Fruit fly (Drosophila melanogaster): Measurements from ENCODE around the gene CG4511.

The CG4511 gene

DNA sequence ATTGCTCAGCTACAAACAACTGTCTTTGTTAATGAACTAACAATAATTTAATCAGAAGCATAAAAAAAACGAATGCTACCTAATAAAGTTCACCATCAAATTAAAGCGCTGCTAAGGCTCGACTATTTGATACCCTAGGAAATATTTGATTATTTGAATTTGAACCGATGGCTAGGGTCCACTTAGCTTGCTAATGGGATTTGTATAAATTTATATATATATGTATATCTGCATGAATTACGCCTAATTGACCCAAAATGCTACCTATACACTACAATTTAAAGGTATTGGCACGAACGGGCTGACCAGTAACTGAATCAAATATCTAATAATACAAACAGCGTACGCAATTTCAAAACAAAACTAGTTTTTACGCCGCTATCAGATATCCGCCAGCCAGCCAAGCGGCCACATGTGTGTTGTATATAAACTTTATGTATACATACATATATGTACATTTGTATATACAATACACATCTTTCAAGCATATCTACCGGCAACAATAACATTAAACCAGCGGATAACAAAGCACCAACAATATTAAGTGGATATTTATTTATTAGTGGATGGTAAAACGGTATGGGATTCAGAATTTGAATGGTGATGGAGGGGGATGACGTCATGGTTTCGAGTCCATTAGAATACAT lies 29.9 kb downstream of the CG4511 start (continued):
- TF ChIP-seq fd96Cb (tag; optimal IDR thresholded peaks at IDR 0.05) (peak; percentile 58), pita (GFP tag; optimal IDR thresholded peaks at IDR 0.05) (no peak), ttk (GFP tag; IDR thresholded peaks at IDR 0.05) (peak; percentile 74), CG15011 (GFP tag; optimal IDR thresholded peaks at IDR 0.05) (peak; percentile 60), CG9727 (GFP tag; optimal IDR thresholded peaks at IDR 0.05) (peak; percentile 77), CG4617 (GFP tag; optimal IDR thresholded peaks at IDR 0.05; ENCODE audit: borderline replicate concordance) (no peak), inv (GFP tag; IDR thresholded peaks at IDR 0.05; ENCODE audit: partially characterized antibody) (no peak), CG12236 (GFP tag; optimal IDR thresholded peaks at IDR 0.05) (no peak), CG17612 (GFP tag; IDR thresholded peaks at IDR 0.05) (no peak), ro (GFP tag; IDR thresholded peaks at IDR 0.05) (peak; percentile 40), CG16813 (GFP tag; IDR thresholded peaks at IDR 0.05; ENCODE audit: partially characterized antibody) (no peak), prd (optimal IDR thresholded peaks at IDR 0.05) (no peak), prd (GFP tag; IDR thresholded peaks at IDR 0.05) (peak; percentile 88), dm (GFP tag; optimal IDR thresholded peaks at IDR 0.05) (no peak), oc (tag; optimal IDR thresholded peaks at IDR 0.05) (no peak), CG7271 (tag; optimal IDR thresholded peaks at IDR 0.05) (no peak), CG15073 (GFP tag; optimal IDR thresholded peaks at IDR 0.05) (no peak), CG43689 (GFP tag; IDR thresholded peaks at IDR 0.05) (peak; percentile 60), CG9876 (GFP tag; optimal IDR thresholded peaks at IDR 0.05) (no peak), CG10654 (GFP tag; optimal IDR thresholded peaks at IDR 0.05) (peak; percentile 31), Max (GFP tag; optimal IDR thresholded peaks at IDR 0.05) (peak; percentile 22), CG13287 (GFP tag; IDR thresholded peaks at IDR 0.05; ENCODE audit: partially characterized antibody) (no peak), CG10147 (GFP tag; optimal IDR thresholded peaks at IDR 0.05) (peak; percentile 82), CG10959 (GFP tag; IDR thresholded peaks at IDR 0.05) (no peak), peb (GFP tag; IDR thresholded peaks at IDR 0.05) (peak; percentile 61), CG3163 (GFP tag; optimal IDR thresholded peaks at IDR 0.05) (no peak), danr (GFP tag; IDR thresholded peaks at IDR 0.05) (peak; percentile 74), Deaf1 (tag; optimal IDR thresholded peaks at IDR 0.05) (peak; percentile 46), her (GFP tag; optimal IDR thresholded peaks at IDR 0.05) (no peak), B-H2 (GFP tag; optimal IDR thresholded peaks at IDR 0.05) (no peak), ERR (GFP tag; optimal IDR thresholded peaks at IDR 0.05) (no peak), CG17359 (tag; optimal IDR thresholded peaks at IDR 0.05) (peak; percentile 88), ATbp (GFP tag; optimal IDR thresholded peaks at IDR 0.05) (peak; percentile 46), CG12071 (GFP tag; optimal IDR thresholded peaks at IDR 0.05) (peak; percentile 64), bcd (GFP tag; optimal IDR thresholded peaks at IDR 0.05) (peak; percentile 80), HmgD (GFP tag; optimal IDR thresholded peaks at IDR 0.05) (no peak), CG8924 (tag; optimal IDR thresholded peaks at IDR 0.05) (peak; percentile 64), vvl (GFP tag; IDR thresholded peaks at IDR 0.05) (peak; percentile 93), H15 (GFP tag; IDR thresholded peaks at IDR 0.05) (peak; percentile 83), BtbVII (GFP tag; optimal IDR thresholded peaks at IDR 0.05) (peak; percentile 73), CG4404 (GFP tag; IDR thresholded peaks at IDR 0.05) (peak; percentile 41), Hmr (GFP tag; optimal IDR thresholded peaks at IDR 0.05) (peak; percentile 77), cg (GFP tag; optimal IDR thresholded peaks at IDR 0.05) (peak; percentile 3), twi (tag; optimal IDR thresholded peaks at IDR 0.05) (peak; percentile 1), Sry-δ (GFP tag; optimal IDR thresholded peaks at IDR 0.05) (no peak), Pdp1 (GFP tag; optimal IDR thresholded peaks at IDR 0.05) (peak; percentile 31 to 48), CG34224 (GFP tag; IDR thresholded peaks at IDR 0.05; ENCODE audit: partially characterized antibody) (no peak), dmrt11E (tag; optimal IDR thresholded peaks at IDR 0.05) (no peak), Myb (GFP tag; optimal IDR thresholded peaks at IDR 0.05) (no peak), crc (GFP tag; optimal IDR thresholded peaks at IDR 0.05) (no peak)

Data from whole organism, embryonic.